Fruit fly (Drosophila melanogaster) whole organism, embryonic: ENCODE measurements around the gene CG15408.

Experiments
- Adf1 ChIP-seq: fragments of 200-800 bp; sonication (Bioruptor generic); IDR thresholded peaks from 2 replicates; pipeline ENCODE4 v1.3.6; 2022; ENCODE audit warnings: missing biosample characterization, missing genetic modification characterization
- Bteb2 ChIP-seq: fragments of 200-800 bp; sonication (Bioruptor generic); optimal IDR thresholded peaks from 2 replicates; lab custom pipeline; 2016; ENCODE audit warnings: missing biosample characterization, missing genetic modification characterization
- CG10267 ChIP-seq: fragments of 200-800 bp; sonication (Bioruptor generic); optimal IDR thresholded peaks from 2 replicates; lab custom pipeline; 2018; ENCODE audit warnings: missing biosample characterization, mild to moderate bottlenecking, missing genetic modification characterization, moderate library complexity
- CG10366 ChIP-seq: fragments of 200-800 bp; sonication (Bioruptor generic); IDR thresholded peaks from 2 replicates; pipeline ENCODE4 v1.3.6; 2022; ENCODE audit warnings: missing biosample characterization, missing genetic modification characterization
- CG12236 ChIP-seq: fragments of 200-800 bp; sonication (Bioruptor generic); optimal IDR thresholded peaks from 2 replicates; lab custom pipeline; 2016; ENCODE audit warnings: missing biosample characterization, missing genetic modification characterization
- CG12769 ChIP-seq: fragments of 200-800 bp; sonication (Bioruptor generic); optimal IDR thresholded peaks from 2 replicates; lab custom pipeline; 2019; ENCODE audit warnings: missing biosample characterization, mild to moderate bottlenecking, missing genetic modification characterization, moderate library complexity
- CG14441 ChIP-seq: fragments of 200-800 bp; sonication (Bioruptor generic); IDR thresholded peaks from 2 replicates; pipeline ENCODE4 v1.3.6; 2022; ENCODE audit warnings: missing biosample characterization, missing genetic modification characterization
- CG2199 ChIP-seq: fragments of 200-800 bp; sonication (Bioruptor generic); IDR thresholded peaks from 3 replicates; pipeline ENCODE4 v1.3.6; 2022; ENCODE audit warnings: missing biosample characterization, missing genetic modification characterization
- CG2889 ChIP-seq: fragments of 200-800 bp; sonication (Bioruptor generic); IDR thresholded peaks from 3 replicates; pipeline ENCODE4 v1.3.6; 2022; ENCODE audit warnings: missing biosample characterization, missing genetic modification characterization
- CG33213 ChIP-seq: fragments of 200-800 bp; sonication (Bioruptor generic); optimal IDR thresholded peaks from 3 replicates; lab custom pipeline; 2016; ENCODE audit warnings: missing biosample characterization, missing genetic modification characterization
- CG43689 ChIP-seq: fragments of 200-800 bp; sonication (Bioruptor generic); IDR thresholded peaks from 2 replicates; pipeline ENCODE4 v1.3.6; 2022; ENCODE audit warnings: missing biosample characterization, missing genetic modification characterization
- CG5180 ChIP-seq: fragments of 200-800 bp; sonication (Bioruptor generic); optimal IDR thresholded peaks from 3 replicates; lab custom pipeline; 2017; ENCODE audit warnings: missing biosample characterization, missing genetic modification characterization, mild to moderate bottlenecking, moderate library complexity, missing genetic modification reagents
- CG6654 ChIP-seq: fragments of 200-800 bp; sonication (Bioruptor generic); optimal IDR thresholded peaks from 2 replicates; lab custom pipeline; 2017; ENCODE audit warnings: missing biosample characterization, mild to moderate bottlenecking, missing genetic modification characterization
- CG7372 ChIP-seq: fragments of 200-800 bp; sonication (Bioruptor generic); IDR thresholded peaks from 2 replicates; pipeline ENCODE4 v1.3.6; 2022; ENCODE audit warnings: missing biosample characterization, missing genetic modification characterization
- CG9215 ChIP-seq: fragments of 200-800 bp; sonication (Bioruptor generic); IDR thresholded peaks from 2 replicates; pipeline ENCODE4 v1.3.6; 2022; ENCODE audit warnings: missing biosample characterization, missing genetic modification characterization
- CoRest ChIP-seq: fragments of 200-800 bp; sonication (Bioruptor generic); optimal IDR thresholded peaks from 3 replicates; lab custom pipeline; 2018; ENCODE audit warnings: missing biosample characterization, mild to moderate bottlenecking, missing genetic modification characterization, moderate library complexity
- Drgx ChIP-seq: fragments of 200-800 bp; sonication (Bioruptor generic); IDR thresholded peaks from 2 replicates; pipeline ENCODE4 v1.3.6; 2022; ENCODE audit warnings: missing biosample characterization, missing genetic modification characterization
- Ets65A ChIP-seq: fragments of 200-800 bp; sonication (Bioruptor generic); peaks from one replicate; lab custom pipeline; 2016; ENCODE audit warnings: missing biosample characterization, missing genetic modification characterization
- HmgD ChIP-seq: fragments of 200-800 bp; sonication (Bioruptor generic); optimal IDR thresholded peaks from 3 replicates; lab custom pipeline; 2016; ENCODE audit warnings: missing biosample characterization, missing genetic modification characterization
- MTF-1 ChIP-seq: fragments of 200-800 bp; sonication (Bioruptor generic); optimal IDR thresholded peaks from 2 replicates; lab custom pipeline; 2018; ENCODE audit warnings: missing biosample characterization, mild to moderate bottlenecking, missing genetic modification characterization, borderline replicate concordance
- Med ChIP-seq: fragments of 200-800 bp; sonication (Bioruptor generic); peaks from one replicate; lab custom pipeline; 2016; ENCODE audit warnings: missing biosample characterization, missing genetic modification characterization, mild to moderate bottlenecking, inconsistent platforms, moderate library complexity
- Meics ChIP-seq: fragments of 200-800 bp; sonication (Bioruptor generic); optimal IDR thresholded peaks from 2 replicates; lab custom pipeline; 2017; ENCODE audit warnings: missing biosample characterization, mild to moderate bottlenecking, missing genetic modification characterization
- Mes4 ChIP-seq: fragments of 200-800 bp; sonication (Bioruptor generic); optimal IDR thresholded peaks from 2 replicates; lab custom pipeline; 2016; ENCODE audit warnings: missing biosample characterization, missing genetic modification characterization
- Oli ChIP-seq: fragments of 200-800 bp; sonication (Bioruptor generic); optimal IDR thresholded peaks from 2 replicates; lab custom pipeline; 2018; ENCODE audit warnings: missing biosample characterization, mild to moderate bottlenecking, missing genetic modification characterization, moderate library complexity
- Rfx ChIP-seq: fragments of 200-800 bp; sonication (Bioruptor generic); IDR thresholded peaks from 2 replicates; pipeline ENCODE4 v1.3.6; 2022; ENCODE audit warnings: missing biosample characterization, missing genetic modification characterization
- Six4 ChIP-seq: fragments of 200-800 bp; sonication (Bioruptor generic); optimal IDR thresholded peaks from 2 replicates; lab custom pipeline; 2016; ENCODE audit warnings: missing biosample characterization, missing genetic modification characterization
- ash1 ChIP-seq: fragments of 200-800 bp; sonication (Bioruptor generic); optimal IDR thresholded peaks from 2 replicates; lab custom pipeline; 2018; ENCODE audit warnings: missing biosample characterization, mild to moderate bottlenecking, missing genetic modification characterization
- chinmo ChIP-seq: fragments of 200-800 bp; sonication (Bioruptor generic); IDR thresholded peaks from 4 replicates; pipeline ENCODE4 v1.3.6; 2022; ENCODE audit warnings: missing biosample characterization, missing genetic modification characterization; ENCODE audit not compliant: partially characterized antibody
- ftz-f1 ChIP-seq: fragments of 200-800 bp; sonication (Bioruptor generic); optimal IDR thresholded peaks from 2 replicates; lab custom pipeline; 2016; ENCODE audit warnings: missing biosample characterization, missing genetic modification characterization
- gem ChIP-seq: fragments of 200-800 bp; sonication (Bioruptor generic); optimal IDR thresholded peaks from 2 replicates; lab custom pipeline; 2019; ENCODE audit warnings: missing biosample characterization, mild to moderate bottlenecking, missing genetic modification characterization, moderate library complexity
- her ChIP-seq: fragments of 200-800 bp; sonication (Bioruptor generic); optimal IDR thresholded peaks from 2 replicates; lab custom pipeline; 2016; ENCODE audit warnings: missing biosample characterization, missing genetic modification characterization
- insv ChIP-seq, 2 experiments: fragments of 200-800 bp; sonication (Bioruptor generic); optimal IDR thresholded peaks; 3 replicates each; lab custom pipeline; 2016 to 2018; ENCODE audit warnings: missing biosample characterization in 2 of 2, missing genetic modification characterization in 2 of 2
- jigr1 ChIP-seq: fragments of 200-800 bp; sonication (Bioruptor generic); IDR thresholded peaks from 3 replicates; pipeline ENCODE4 v1.3.6; 2022; ENCODE audit warnings: missing biosample characterization, missing genetic modification characterization
- knrl ChIP-seq: fragments of 200-800 bp; sonication (Bioruptor generic); IDR thresholded peaks from 3 replicates; pipeline ENCODE4 v1.3.6; 2022; ENCODE audit warnings: missing biosample characterization, missing genetic modification characterization; ENCODE audit not compliant: partially characterized antibody
- lov ChIP-seq, 2 experiments: fragments of 200-800 bp in 1 of 2; fragments of >200 bp in 1 of 2; sonication (Bioruptor generic) in 1 of 2; IDR thresholded peaks in 1 of 2; optimal IDR thresholded peaks in 1 of 2; 2 replicates in 1 of 2; 3 replicates in 1 of 2; pipeline versions ENCODE4 v1.3.6 to Lab custom; 2017 to 2022; ENCODE audit warnings: missing biosample characterization in 1 of 2, missing genetic modification characterization in 1 of 2
- phol ChIP-seq: fragments of 200-800 bp; sonication (Bioruptor generic); optimal IDR thresholded peaks from 3 replicates; lab custom pipeline; 2018; ENCODE audit warnings: missing biosample characterization, mild to moderate bottlenecking, missing genetic modification characterization, moderate library complexity
- so ChIP-seq: fragments of 200-800 bp; sonication (Bioruptor generic); IDR thresholded peaks from 3 replicates; pipeline ENCODE4 v1.3.6; 2022; ENCODE audit warnings: missing biosample characterization, missing genetic modification characterization
- ssp ChIP-seq: fragments of 200-800 bp; sonication (Bioruptor generic); IDR thresholded peaks from 2 replicates; pipeline ENCODE4 v1.3.6; 2022; ENCODE audit warnings: missing biosample characterization, missing genetic modification characterization
- stwl ChIP-seq: fragments of 200-800 bp; sonication (Bioruptor generic); optimal IDR thresholded peaks from 3 replicates; lab custom pipeline; 2018; ENCODE audit warnings: missing biosample characterization, mild to moderate bottlenecking, missing genetic modification characterization, moderate library complexity
- tap ChIP-seq: fragments of 200-800 bp; optimal IDR thresholded peaks from 3 replicates; lab custom pipeline; 2019; ENCODE audit warnings: missing biosample characterization, mild to moderate bottlenecking, missing genetic modification characterization, moderate library complexity
- ttk ChIP-seq: fragments of 200-800 bp; sonication (Bioruptor generic); IDR thresholded peaks from 2 replicates; pipeline ENCODE4 v2.1.2; 2022; ENCODE audit warnings: missing biosample characterization, missing genetic modification characterization
- yki ChIP-seq: fragments of >200 bp; optimal IDR thresholded peaks from 3 replicates; lab custom pipeline; 2018
- zfh1 ChIP-seq: fragments of 200-800 bp; sonication (Bioruptor generic); IDR thresholded peaks from 3 replicates; pipeline ENCODE4 v1.3.6; 2022; ENCODE audit warnings: missing biosample characterization, missing genetic modification characterization

CG15408 gene

DNA sequence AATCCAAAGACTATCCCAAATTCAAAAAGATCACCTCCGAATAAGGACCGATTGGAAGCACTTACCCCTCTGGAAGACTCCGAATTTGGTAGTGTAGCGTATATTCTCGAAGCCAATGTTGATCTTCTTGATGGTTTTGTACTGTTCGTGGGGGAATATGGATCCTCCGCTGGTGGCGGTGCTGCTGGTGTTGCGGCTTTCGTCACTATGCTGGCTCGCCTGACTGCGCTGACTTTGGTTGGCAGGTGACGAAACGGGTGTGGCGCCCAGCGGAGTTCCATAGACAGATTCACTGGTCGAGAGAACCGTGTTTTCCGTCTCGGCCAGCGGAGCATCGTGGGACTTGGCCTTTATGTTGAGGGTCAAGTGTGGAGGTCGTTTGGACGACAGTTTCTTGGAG is 31.6 kb upstream of the CG15408 start:
- TF ChIP-seq CG7372 (GFP tag; lab: Robert Waterston, UW), result no peak
- TF ChIP-seq CG2199, result 0 out of 3 replicates have a peak, but pooled peaks have one; percentile 54
- no peak for TF ChIP-seq CG10267 (tag; lab: Kevin White, UChicago)
- TF ChIP-seq ash1 (GFP tag; lab: Kevin White, UChicago), result no peak
- TF ChIP-seq Oli (tag; lab: Kevin White, UChicago), result no peak
- 0 out of 3 replicates have a peak, but pooled peaks have one; percentile 24 for TF ChIP-seq CG2889 (GFP tag; lab: Robert Waterston, UW)
- TF ChIP-seq insv (GFP tag; optimal IDR thresholded peaks at IDR 0.05; lab: Kevin White, UChicago), result no peak
- TF ChIP-seq CG33213 (GFP tag; lab: Kevin White, UChicago), result no peak
- no peak for TF ChIP-seq CG6654 (GFP tag; lab: Kevin White, UChicago)
- no peak for TF ChIP-seq gem (tag; lab: Kevin White, UChicago)
- 0 out of 2 replicates have a peak, but pooled peaks have one; percentile 11 for TF ChIP-seq CG14441
- TF ChIP-seq Drgx (GFP tag; lab: Robert Waterston, UW), result no peak
- no peak for TF ChIP-seq CG5180
- no peak for TF ChIP-seq zfh1 (GFP tag; lab: Robert Waterston, UW)
- no peak for TF ChIP-seq phol (tag; lab: Kevin White, UChicago)
- no peak for TF ChIP-seq MTF-1 (GFP tag; lab: Kevin White, UChicago)
- no peak for TF ChIP-seq knrl (GFP tag; lab: Robert Waterston, UW)
- TF ChIP-seq CoRest, result no peak
- 0 out of 2 replicates have a peak, but pooled peaks have one; percentile 16 for TF ChIP-seq ttk (GFP tag; lab: Robert Waterston, UW)
- TF ChIP-seq tap (tag; lab: Kevin White, UChicago), result no peak
- TF ChIP-seq CG10366 (GFP tag; lab: Robert Waterston, UW), result no peak
- TF ChIP-seq CG9215 (GFP tag; lab: Robert Waterston, UW), result 0 out of 2 replicates have a peak, but pooled peaks have one; percentile 10
- TF ChIP-seq so (GFP tag; lab: Robert Waterston, UW), result no peak
- no peak for TF ChIP-seq CG43689 (GFP tag; lab: Robert Waterston, UW)
- no peak for TF ChIP-seq Bteb2 (GFP tag; lab: Kevin White, UChicago)
- TF ChIP-seq stwl (tag; lab: Kevin White, UChicago), result no peak
- TF ChIP-seq Rfx, result no peak
- TF ChIP-seq Ets65A (GFP tag; lab: Kevin White, UChicago), result peak; percentile 66
- no peak for TF ChIP-seq CG12236 (GFP tag; lab: Kevin White, UChicago)
- TF ChIP-seq HmgD (GFP tag; lab: Kevin White, UChicago), result no peak
- no peak for TF ChIP-seq jigr1 (GFP tag; lab: Robert Waterston, UW)
- TF ChIP-seq ftz-f1 (GFP tag; lab: Kevin White, UChicago), result no peak
- no peak for TF ChIP-seq Mes4 (GFP tag; lab: Kevin White, UChicago)
- peak; percentile 91 for TF ChIP-seq Meics
- TF ChIP-seq yki, result no peak
- TF ChIP-seq lov (optimal IDR thresholded peaks at IDR 0.05; lab: Kevin White, UChicago), result no peak
- TF ChIP-seq lov (GFP tag; IDR thresholded peaks at IDR 0.05; lab: Robert Waterston, UW), result 0 out of 3 replicates have a peak, but pooled peaks have one; percentile 26
- TF ChIP-seq her (GFP tag; lab: Kevin White, UChicago), result no peak
- peak; percentile 5 for TF ChIP-seq CG12769 (tag; lab: Kevin White, UChicago)
- no peak for TF ChIP-seq ssp (GFP tag; lab: Robert Waterston, UW)
- TF ChIP-seq Med, result peak; percentile 17
- TF ChIP-seq Six4, result no peak
- no peak for TF ChIP-seq chinmo (GFP tag; lab: Robert Waterston, UW)
- TF ChIP-seq Adf1 (GFP tag; lab: Robert Waterston, UW), result no peak
